Fruit fly (Drosophila melanogaster): Measurements from ENCODE around the gene CG13050.

DNA sequence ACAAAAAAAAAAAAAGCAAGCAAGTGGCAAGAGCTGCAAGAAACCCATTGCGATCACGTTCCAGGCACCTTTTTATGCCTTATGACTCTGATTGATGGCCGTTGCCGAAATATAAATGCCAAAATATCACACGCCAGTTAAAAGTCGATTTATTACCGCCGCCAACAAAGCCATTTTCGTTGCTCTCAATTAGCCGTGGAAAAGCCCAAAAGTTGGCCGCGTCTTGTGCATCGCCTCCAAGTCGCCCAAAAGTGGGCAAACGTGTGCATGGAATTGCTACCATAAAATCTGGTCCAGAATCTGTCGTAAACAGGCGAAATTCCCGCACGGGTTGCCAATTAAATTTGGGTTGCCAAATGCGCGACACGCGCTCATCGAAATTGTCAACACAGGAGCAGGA lies 12.6 kb upstream of the CG13050 start:
- TF ChIP-seq h (optimal IDR thresholded peaks at IDR 0.05): no peak
- no peak for TF ChIP-seq CG7745 (tag; optimal IDR thresholded peaks at IDR 0.05)

All from whole organism, embryonic.